Fruit fly (Drosophila melanogaster) whole organism, embryonic: Measurements from ENCODE around the gene CG32055.
A peak's percentile ranks its signal among the peaks of the same experiment; 100 is the strongest.

ENCODE experiments used
- Adf1 ChIP-seq: fragments of 200-800 bp; sonication (Bioruptor generic); IDR thresholded peaks from 2 replicates; pipeline ENCODE4 v1.3.6; 2022; ENCODE audit warnings: missing biosample characterization, missing genetic modification characterization
- BtbVII ChIP-seq: fragments of 200-800 bp; sonication (Bioruptor generic); optimal IDR thresholded peaks from 3 replicates; lab custom pipeline; 2017; ENCODE audit warnings: missing biosample characterization, mild to moderate bottlenecking, missing genetic modification characterization
- CG11247 ChIP-seq: fragments of 200-800 bp; sonication (Bioruptor generic); IDR thresholded peaks from 2 replicates; pipeline ENCODE4 v1.3.6; 2022; ENCODE audit warnings: missing biosample characterization, missing genetic modification characterization
- CG11456 ChIP-seq: fragments of 200-800 bp; sonication (Bioruptor generic); IDR thresholded peaks from 3 replicates; pipeline ENCODE4 v1.3.6; 2022; ENCODE audit warnings: missing biosample characterization, missing genetic modification characterization
- CG11695 ChIP-seq: fragments of 200-800 bp; sonication (Bioruptor generic); IDR thresholded peaks from 3 replicates; pipeline ENCODE4 v1.3.6; 2022; ENCODE audit warnings: missing biosample characterization, missing genetic modification characterization
- CG15696 ChIP-seq: fragments of 200-800 bp; sonication (Bioruptor generic); optimal IDR thresholded peaks from 2 replicates; lab custom pipeline; 2019; ENCODE audit warnings: missing biosample characterization, mild to moderate bottlenecking, missing genetic modification characterization, moderate library complexity
- CG18262 ChIP-seq: fragments of 200-800 bp; optimal IDR thresholded peaks from 3 replicates; lab custom pipeline; 2019; ENCODE audit warnings: missing biosample characterization, mild to moderate bottlenecking, missing genetic modification characterization, moderate library complexity
- CG18619 ChIP-seq: fragments of 200-800 bp; sonication (Bioruptor generic); optimal IDR thresholded peaks from 3 replicates; lab custom pipeline; 2017; ENCODE audit warnings: missing biosample characterization, mild to moderate bottlenecking, missing genetic modification characterization
- CG2199 ChIP-seq: fragments of 200-800 bp; sonication (Bioruptor generic); IDR thresholded peaks from 3 replicates; pipeline ENCODE4 v1.3.6; 2022; ENCODE audit warnings: missing biosample characterization, missing genetic modification characterization
- CG3407 ChIP-seq: fragments of 200-800 bp; sonication (Bioruptor generic); optimal IDR thresholded peaks from 2 replicates; lab custom pipeline; 2018; ENCODE audit warnings: missing biosample characterization, mild to moderate bottlenecking, missing genetic modification characterization
- CG43689 ChIP-seq: fragments of 200-800 bp; sonication (Bioruptor generic); IDR thresholded peaks from 2 replicates; pipeline ENCODE4 v1.3.6; 2022; ENCODE audit warnings: missing biosample characterization, missing genetic modification characterization
- CG4730 ChIP-seq: fragments of 200-800 bp; sonication (Bioruptor generic); IDR thresholded peaks from 2 replicates; pipeline ENCODE4 v1.3.6; 2022; ENCODE audit warnings: missing biosample characterization, missing genetic modification characterization
- CG4854 ChIP-seq: fragments of 200-800 bp; sonication (Bioruptor generic); optimal IDR thresholded peaks from 2 replicates; lab custom pipeline; 2016; ENCODE audit warnings: missing biosample characterization, missing genetic modification characterization, inconsistent platforms
- CG6254 ChIP-seq: fragments of 200-800 bp; sonication (Bioruptor generic); optimal IDR thresholded peaks from 3 replicates; lab custom pipeline; 2017; ENCODE audit warnings: mild to moderate bottlenecking, missing biosample characterization, missing genetic modification reagents, missing genetic modification characterization
- CG6813 ChIP-seq: fragments of 200-800 bp; sonication (Bioruptor generic); optimal IDR thresholded peaks from 2 replicates; lab custom pipeline; 2017; ENCODE audit warnings: missing biosample characterization, missing genetic modification characterization, mild to moderate bottlenecking, moderate library complexity, missing genetic modification reagents
- CG7372 ChIP-seq: fragments of 200-800 bp; sonication (Bioruptor generic); IDR thresholded peaks from 2 replicates; pipeline ENCODE4 v1.3.6; 2022; ENCODE audit warnings: missing biosample characterization, missing genetic modification characterization
- CG7928 ChIP-seq: fragments of 200-800 bp; sonication (Bioruptor generic); optimal IDR thresholded peaks from 2 replicates; lab custom pipeline; 2017; ENCODE audit warnings: missing biosample characterization, mild to moderate bottlenecking, missing genetic modification characterization
- CG7963 ChIP-seq: fragments of 200-800 bp; sonication (Bioruptor generic); IDR thresholded peaks from 3 replicates; pipeline ENCODE4 v1.3.6; 2022; ENCODE audit warnings: missing biosample characterization, missing genetic modification characterization; ENCODE audit not compliant: partially characterized antibody
- CG7987 ChIP-seq: fragments of 200-800 bp; sonication (Bioruptor generic); optimal IDR thresholded peaks from 2 replicates; lab custom pipeline; 2018; ENCODE audit warnings: missing biosample characterization, mild to moderate bottlenecking, missing genetic modification characterization, moderate library complexity
- Dll ChIP-seq: fragments of 200-800 bp; sonication (Bioruptor generic); IDR thresholded peaks from 4 replicates; pipeline ENCODE4 v1.3.6; 2022; ENCODE audit warnings: missing biosample characterization, missing genetic modification characterization; ENCODE audit not compliant: partially characterized antibody
- Drgx ChIP-seq: fragments of 200-800 bp; sonication (Bioruptor generic); IDR thresholded peaks from 2 replicates; pipeline ENCODE4 v1.3.6; 2022; ENCODE audit warnings: missing biosample characterization, missing genetic modification characterization
- Hmr ChIP-seq: fragments of 200-800 bp; sonication (Bioruptor generic); optimal IDR thresholded peaks from 3 replicates; lab custom pipeline; 2017; ENCODE audit warnings: mild to moderate bottlenecking, missing biosample characterization, missing genetic modification reagents, missing genetic modification characterization
- MBD-R2 ChIP-seq: fragments of 200-800 bp; sonication (Bioruptor generic); IDR thresholded peaks from 2 replicates; pipeline ENCODE4 v1.3.6; 2022; ENCODE audit warnings: missing biosample characterization, missing genetic modification characterization
- Trl ChIP-seq, 3 experiments: fragments of >200 bp in 2 of 3; fragments of 200-800 bp in 1 of 3; sonication (Bioruptor generic) in 1 of 3; optimal IDR thresholded peaks; 2 replicates in 1 of 3; 3 replicates in 2 of 3; lab custom pipeline; 2016 to 2017; ENCODE audit warnings: missing biosample characterization in 1 of 3, missing genetic modification characterization in 1 of 3
- abd-A ChIP-seq: fragments of 200-800 bp; sonication (Bioruptor generic); optimal IDR thresholded peaks from 3 replicates; lab custom pipeline; 2019; ENCODE audit warnings: missing biosample characterization, mild to moderate bottlenecking, missing genetic modification characterization, moderate library complexity
- cg ChIP-seq: fragments of 200-800 bp; sonication (Bioruptor generic); optimal IDR thresholded peaks from 3 replicates; lab custom pipeline; 2019; ENCODE audit warnings: missing biosample characterization, mild to moderate bottlenecking, missing genetic modification characterization, moderate library complexity
- ci ChIP-seq: fragments of 200-800 bp; sonication (Bioruptor generic); IDR thresholded peaks from 3 replicates; pipeline ENCODE4 v1.3.6; 2022; ENCODE audit warnings: missing biosample characterization, missing genetic modification characterization
- crol ChIP-seq: fragments of 200-800 bp; sonication (Bioruptor generic); IDR thresholded peaks from 2 replicates; pipeline ENCODE4 v1.3.6; 2022; ENCODE audit warnings: missing biosample characterization, missing genetic modification characterization
- exex ChIP-seq: fragments of 200-800 bp; sonication (Bioruptor generic); optimal IDR thresholded peaks from 4 replicates; lab custom pipeline; 2018; ENCODE audit warnings: missing biosample characterization, mild to moderate bottlenecking, missing genetic modification characterization, moderate library complexity
- gcm2 ChIP-seq: fragments of 200-800 bp; sonication (Bioruptor generic); optimal IDR thresholded peaks from 2 replicates; lab custom pipeline; 2016; ENCODE audit warnings: missing biosample characterization, missing genetic modification characterization
- gro ChIP-seq: fragments of 200-800 bp; sonication (Bioruptor generic); optimal IDR thresholded peaks from 2 replicates; lab custom pipeline; 2016; ENCODE audit warnings: missing biosample characterization, missing genetic modification characterization
- hkb ChIP-seq, 2 experiments: fragments of 200-800 bp in 1 of 2; fragments of >200 bp in 1 of 2; sonication (Bioruptor generic) in 1 of 2; IDR thresholded peaks in 1 of 2; optimal IDR thresholded peaks in 1 of 2; 2 replicates each; pipeline versions ENCODE4 v1.3.6 to Lab custom; 2017 to 2022; ENCODE audit warnings: missing biosample characterization in 1 of 2, missing genetic modification characterization in 1 of 2
- kah ChIP-seq: fragments of 200-800 bp; sonication (Bioruptor generic); optimal IDR thresholded peaks from 2 replicates; lab custom pipeline; 2018; ENCODE audit warnings: missing biosample characterization, mild to moderate bottlenecking, missing genetic modification characterization
- knrl ChIP-seq: fragments of 200-800 bp; sonication (Bioruptor generic); IDR thresholded peaks from 3 replicates; pipeline ENCODE4 v1.3.6; 2022; ENCODE audit warnings: missing biosample characterization, missing genetic modification characterization; ENCODE audit not compliant: partially characterized antibody
- lilli ChIP-seq: fragments of 200-800 bp; sonication (Bioruptor generic); optimal IDR thresholded peaks from 3 replicates; lab custom pipeline; 2016; ENCODE audit warnings: missing biosample characterization, missing genetic modification characterization
- mirr ChIP-seq: fragments of 200-800 bp; sonication (Bioruptor generic); optimal IDR thresholded peaks from 3 replicates; lab custom pipeline; 2018; ENCODE audit warnings: missing biosample characterization, mild to moderate bottlenecking, missing genetic modification characterization
- pfk ChIP-seq: fragments of 200-800 bp; sonication (Bioruptor generic); optimal IDR thresholded peaks from 2 replicates; lab custom pipeline; 2018; ENCODE audit warnings: missing biosample characterization, mild to moderate bottlenecking, missing genetic modification characterization, moderate library complexity
- rib ChIP-seq: fragments of 200-800 bp; sonication (Bioruptor generic); IDR thresholded peaks from 2 replicates; pipeline ENCODE4 v1.3.6; 2022; ENCODE audit warnings: missing biosample characterization, missing genetic modification characterization
- scrt ChIP-seq: fragments of 200-800 bp; sonication (Bioruptor generic); optimal IDR thresholded peaks from 2 replicates; lab custom pipeline; 2018; ENCODE audit warnings: missing biosample characterization, mild to moderate bottlenecking, missing genetic modification characterization, moderate library complexity
- sd ChIP-seq: fragments of 200-800 bp; sonication (Bioruptor generic); optimal IDR thresholded peaks from 3 replicates; lab custom pipeline; 2018; ENCODE audit warnings: missing biosample characterization, mild to moderate bottlenecking, missing genetic modification characterization, moderate library complexity
- so ChIP-seq: fragments of 200-800 bp; sonication (Bioruptor generic); IDR thresholded peaks from 3 replicates; pipeline ENCODE4 v1.3.6; 2022; ENCODE audit warnings: missing biosample characterization, missing genetic modification characterization
- sr ChIP-seq: fragments of 200-800 bp; sonication (Bioruptor generic); IDR thresholded peaks from 3 replicates; pipeline ENCODE4 v1.3.6; 2022; ENCODE audit warnings: missing biosample characterization, missing genetic modification characterization
- ssp ChIP-seq: fragments of 200-800 bp; sonication (Bioruptor generic); IDR thresholded peaks from 2 replicates; pipeline ENCODE4 v1.3.6; 2022; ENCODE audit warnings: missing biosample characterization, missing genetic modification characterization
- stwl ChIP-seq: fragments of 200-800 bp; sonication (Bioruptor generic); optimal IDR thresholded peaks from 3 replicates; lab custom pipeline; 2018; ENCODE audit warnings: missing biosample characterization, mild to moderate bottlenecking, missing genetic modification characterization, moderate library complexity
- zen ChIP-seq: fragments of 200-800 bp; sonication (Bioruptor generic); optimal IDR thresholded peaks from 3 replicates; lab custom pipeline; 2018; ENCODE audit warnings: missing biosample characterization, mild to moderate bottlenecking, missing genetic modification characterization, moderate library complexity
- zen2 ChIP-seq: fragments of 200-800 bp; sonication (Bioruptor generic); IDR thresholded peaks from 3 replicates; pipeline ENCODE4 v1.3.6; 2022; ENCODE audit warnings: missing biosample characterization, missing genetic modification characterization; ENCODE audit not compliant: partially characterized antibody
- zfh2 ChIP-seq: fragments of 200-800 bp; sonication (Bioruptor generic); optimal IDR thresholded peaks from 2 replicates; lab custom pipeline; 2016; ENCODE audit warnings: missing biosample characterization, missing genetic modification characterization

Gene CG32055

dm6 chr3L:10185924-10186323 is 34.0 kb downstream of the CG32055 start, which contains the start of gene dpr10 (continued):
- TF ChIP-seq CG6254 (no peak), CG43689 (GFP tag; lab: Robert Waterston, UW) (no peak), zen (tag; lab: Kevin White, UChicago) (no peak), sr (GFP tag; lab: Robert Waterston, UW) (no peak), exex (tag; lab: Kevin White, UChicago) (no peak), rib (GFP tag; lab: Robert Waterston, UW) (no peak), zfh2 (GFP tag; lab: Kevin White, UChicago) (no peak), CG7963 (GFP tag; lab: Robert Waterston, UW) (no peak), CG11695 (GFP tag; lab: Robert Waterston, UW) (no peak), Dll (0 out of 4 replicates have a peak, but pooled peaks have one; percentile 13), CG11247 (GFP tag; lab: Robert Waterston, UW) (no peak), gro (GFP tag; lab: Kevin White, UChicago) (no peak), crol (GFP tag; lab: Robert Waterston, UW) (peak; percentile 89), pfk (GFP tag; lab: Kevin White, UChicago) (no peak), Drgx (GFP tag; lab: Robert Waterston, UW) (no peak), Trl (optimal IDR thresholded peaks at IDR 0.05; lab: Kevin White, UChicago) (peak; percentile 18 to 38), Trl (GFP tag; optimal IDR thresholded peaks at IDR 0.05; lab: Kevin White, UChicago) (no peak), CG18262 (tag; lab: Kevin White, UChicago) (no peak), CG3407 (GFP tag; lab: Kevin White, UChicago) (no peak), Adf1 (GFP tag; lab: Robert Waterston, UW) (no peak), MBD-R2 (no peak), CG18619 (GFP tag; lab: Kevin White, UChicago) (no peak), CG7372 (GFP tag; lab: Robert Waterston, UW) (no peak), Hmr (GFP tag; lab: Kevin White, UChicago) (peak; percentile 21), ssp (GFP tag; lab: Robert Waterston, UW) (no peak), so (GFP tag; lab: Robert Waterston, UW) (0 out of 3 replicates have a peak, but pooled peaks have one; percentile 33), CG15696 (tag; lab: Kevin White, UChicago) (no peak), stwl (tag; lab: Kevin White, UChicago) (no peak), mirr (peak; percentile 28), zen2 (0 out of 3 replicates have a peak, but pooled peaks have one; percentile 39), CG7928 (no peak), CG4730 (GFP tag; lab: Robert Waterston, UW) (no peak), CG7987 (GFP tag; lab: Kevin White, UChicago) (peak; percentile 10), cg (GFP tag; lab: Kevin White, UChicago) (peak; percentile 22), hkb (optimal IDR thresholded peaks at IDR 0.05; lab: Kevin White, UChicago) (no peak), hkb (GFP tag; IDR thresholded peaks at IDR 0.05; lab: Robert Waterston, UW) (0 out of 2 replicates have a peak, but pooled peaks have one; percentile 17), abd-A (tag; lab: Kevin White, UChicago) (peak; percentile 89), CG11456 (GFP tag; lab: Robert Waterston, UW) (0 out of 3 replicates have a peak, but pooled peaks have one; percentile 39), CG6813 (GFP tag; lab: Kevin White, UChicago) (no peak), CG2199 (no peak), lilli (GFP tag; lab: Kevin White, UChicago) (no peak), sd (tag; lab: Kevin White, UChicago) (peak; percentile 4), ci (GFP tag; lab: Robert Waterston, UW) (0 out of 3 replicates have a peak, but pooled peaks have one; percentile 42), knrl (peak; percentile 31; the same call in 1 of the 3 replicates), BtbVII (no peak), kah (GFP tag; lab: Kevin White, UChicago) (no peak), scrt (GFP tag; lab: Kevin White, UChicago) (peak; percentile 40), CG4854 (GFP tag; lab: Kevin White, UChicago) (no peak), gcm2 (no peak)
